Worm (Caenorhabditis elegans) whole organism, late embryonic: ENCODE results near the gene Y37E11AM.3.

ENCODE experiments used
- ama-1 ChIP-seq: fragments of 150-350 bp; optimal IDR thresholded peaks from 2 replicates; lab custom pipeline; 2014
- ceh-31 ChIP-seq: sonication (generic microtip); optimal IDR thresholded peaks from 2 replicates; lab custom pipeline; 2016; ENCODE audit warnings: missing genetic modification characterization, missing compliant biosample characterization
- elt-2 ChIP-seq: sonication (generic microtip); optimal IDR thresholded peaks from 2 replicates; lab custom pipeline; 2016; ENCODE audit warnings: missing genetic modification reagents, missing genetic modification characterization, missing compliant biosample characterization
- fax-1 ChIP-seq: sonication (generic microtip); optimal IDR thresholded peaks from 2 replicates; lab custom pipeline; 2016; ENCODE audit warnings: missing genotype, missing genetic modification characterization, missing compliant biosample characterization
- fkh-10 ChIP-seq: fragments of 150-350 bp; optimal IDR thresholded peaks from 2 replicates; lab custom pipeline; 2014; ENCODE audit warnings: missing biosample characterization, missing genetic modification reagents, missing genetic modification characterization
- gmeb-2 ChIP-seq: sonication (generic microtip); optimal IDR thresholded peaks from 2 replicates; lab custom pipeline; 2016; ENCODE audit warnings: missing genetic modification characterization, inconsistent platforms, missing compliant biosample characterization
- lim-6 ChIP-seq: sonication (generic microtip); optimal IDR thresholded peaks from 2 replicates; lab custom pipeline; 2016; ENCODE audit warnings: missing genetic modification characterization, missing compliant biosample characterization
- npax-4 ChIP-seq: sonication (generic microtip); optimal IDR thresholded peaks from 2 replicates; lab custom pipeline; 2016; ENCODE audit warnings: missing genetic modification characterization, missing compliant biosample characterization
- pag-3 ChIP-seq: sonication (generic microtip); optimal IDR thresholded peaks from 2 replicates; lab custom pipeline; 2016; ENCODE audit warnings: missing compliant biosample characterization, missing genetic modification characterization, borderline replicate concordance
- sox-2 ChIP-seq: fragments of 200-800 bp; sonication (Bioruptor generic); IDR thresholded peaks from 2 replicates; pipeline ENCODE4 v1.3.6; 2022; ENCODE audit warnings: missing genetic modification reagents, missing genetic modification characterization, missing compliant biosample characterization
- unc-86 ChIP-seq: sonication (generic microtip); optimal IDR thresholded peaks from 2 replicates; lab custom pipeline; 2016; ENCODE audit warnings: missing genetic modification characterization, missing compliant biosample characterization

ce11 chrIV:3738655-3739403, 19.9 kb upstream of the Y37E11AM.3 start, which contains the start of gene nape-2:
- no peak for TF ChIP-seq ama-1
- peak; percentile 3 for TF ChIP-seq ceh-31 (tag; lab: Kevin White, UChicago)
- no peak for TF ChIP-seq unc-86 (tag; lab: Kevin White, UChicago)
- no peak for TF ChIP-seq lim-6 (tag; lab: Kevin White, UChicago)
- TF ChIP-seq elt-2 (tag; lab: Kevin White, UChicago): no peak
- TF ChIP-seq pag-3 (tag; lab: Kevin White, UChicago): no peak
- TF ChIP-seq gmeb-2 (tag; lab: Kevin White, UChicago): no peak
- no peak for TF ChIP-seq fkh-10 (GFP tag; lab: Kevin White, UChicago)
- TF ChIP-seq sox-2: no peak
- no peak for TF ChIP-seq npax-4 (tag; lab: Kevin White, UChicago)
- TF ChIP-seq fax-1: no peak
